Worm (Caenorhabditis elegans): ENCODE data around the gene F21D5.5.

DNA sequence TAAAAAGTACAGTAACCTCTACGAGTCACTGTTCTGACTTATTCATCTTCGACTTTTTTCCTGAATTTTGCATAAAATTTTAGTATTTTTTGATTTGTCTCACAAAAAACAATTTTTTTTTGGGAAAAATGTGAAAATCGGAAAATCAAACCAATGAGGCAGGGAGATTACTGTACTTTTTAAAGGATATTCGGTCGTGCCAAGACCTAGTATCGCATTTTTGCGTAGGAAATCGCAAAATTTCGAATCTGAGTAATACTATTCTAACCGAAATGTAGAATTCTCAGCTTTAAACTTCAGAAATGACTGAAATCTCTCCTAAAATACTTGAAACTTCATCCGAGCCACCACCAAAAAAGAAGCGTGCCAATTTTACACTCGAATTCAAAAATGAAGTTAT, 1.4 kb downstream of the F21D5.5 start, which contains the start of gene F21D5.4:
- TF ChIP-seq hmg-1.2 (GFP tag; IDR thresholded peaks at IDR 0.05) (no peak), C17E4.6 (GFP tag; IDR thresholded peaks at IDR 0.05) (no peak), mel-28 (tag; optimal IDR thresholded peaks at IDR 0.05; ENCODE audit: borderline replicate concordance) (no peak)

All from whole organism, young adult.